Fruit fly (Drosophila melanogaster) whole organism, embryonic: Measurements from ENCODE around the gene BTBD9.

Source experiments
- Bgb ChIP-seq: fragments of 200-800 bp; sonication (Bioruptor generic); IDR thresholded peaks from 2 replicates; pipeline ENCODE4 v1.3.6; 2022; ENCODE audit warnings: missing biosample characterization, missing genetic modification characterization; ENCODE audit not compliant: partially characterized antibody
- CG10147 ChIP-seq: fragments of 200-800 bp; sonication (Bioruptor generic); optimal IDR thresholded peaks from 2 replicates; lab custom pipeline; 2019; ENCODE audit warnings: missing biosample characterization, mild to moderate bottlenecking, missing genetic modification characterization, moderate library complexity
- CG10366 ChIP-seq: fragments of 200-800 bp; sonication (Bioruptor generic); IDR thresholded peaks from 2 replicates; pipeline ENCODE4 v1.3.6; 2022; ENCODE audit warnings: missing biosample characterization, missing genetic modification characterization
- CG10654 ChIP-seq: fragments of 200-800 bp; sonication (Bioruptor generic); optimal IDR thresholded peaks from 2 replicates; lab custom pipeline; 2016; ENCODE audit warnings: missing biosample characterization, missing genetic modification characterization
- CG10979 ChIP-seq: fragments of 200-800 bp; sonication (Bioruptor generic); optimal IDR thresholded peaks from 2 replicates; lab custom pipeline; 2018; ENCODE audit warnings: missing biosample characterization, mild to moderate bottlenecking, missing genetic modification characterization, moderate library complexity
- CG12104 ChIP-seq: fragments of 200-800 bp; sonication (Bioruptor generic); optimal IDR thresholded peaks from 3 replicates; lab custom pipeline; 2016; ENCODE audit warnings: missing biosample characterization, missing genetic modification characterization
- CG12299 ChIP-seq: fragments of 200-800 bp; sonication (Bioruptor generic); optimal IDR thresholded peaks from 2 replicates; lab custom pipeline; 2018; ENCODE audit warnings: missing biosample characterization, mild to moderate bottlenecking, missing genetic modification characterization
- CG13894 ChIP-seq: fragments of 200-800 bp; sonication (Bioruptor generic); optimal IDR thresholded peaks from 3 replicates; lab custom pipeline; 2018; ENCODE audit warnings: missing biosample characterization, mild to moderate bottlenecking, missing genetic modification characterization, moderate library complexity
- CG14441 ChIP-seq: fragments of 200-800 bp; sonication (Bioruptor generic); IDR thresholded peaks from 2 replicates; pipeline ENCODE4 v1.3.6; 2022; ENCODE audit warnings: missing biosample characterization, missing genetic modification characterization
- CG15696 ChIP-seq: fragments of 200-800 bp; sonication (Bioruptor generic); optimal IDR thresholded peaks from 2 replicates; lab custom pipeline; 2019; ENCODE audit warnings: missing biosample characterization, mild to moderate bottlenecking, missing genetic modification characterization, moderate library complexity
- CG2129 ChIP-seq: fragments of 200-800 bp; sonication (Bioruptor generic); IDR thresholded peaks from 2 replicates; pipeline ENCODE4 v1.3.6; 2022; ENCODE audit warnings: missing biosample characterization, missing genetic modification characterization; ENCODE audit not compliant: partially characterized antibody
- CG3065 ChIP-seq: fragments of 200-800 bp; sonication (Bioruptor generic); optimal IDR thresholded peaks from 2 replicates; lab custom pipeline; 2016; ENCODE audit warnings: missing biosample characterization, missing genetic modification characterization
- CG31224 ChIP-seq: fragments of 200-800 bp; sonication (Bioruptor generic); IDR thresholded peaks from 2 replicates; pipeline ENCODE4 v1.3.6; 2022; ENCODE audit warnings: missing biosample characterization, missing genetic modification characterization
- CG3281 ChIP-seq: fragments of 200-800 bp; sonication (Bioruptor generic); optimal IDR thresholded peaks from 3 replicates; lab custom pipeline; 2017; ENCODE audit warnings: missing biosample characterization, mild to moderate bottlenecking, missing genetic modification characterization
- CG4820 ChIP-seq: fragments of 200-800 bp; sonication (Bioruptor generic); optimal IDR thresholded peaks from 3 replicates; lab custom pipeline; 2016; ENCODE audit warnings: missing biosample characterization, missing genetic modification characterization
- CG5953 ChIP-seq: fragments of 200-800 bp; sonication (Bioruptor generic); IDR thresholded peaks from 2 replicates; pipeline ENCODE4 v1.3.6; 2022; ENCODE audit warnings: missing biosample characterization, missing genetic modification characterization
- CG7357 ChIP-seq: fragments of 200-800 bp; sonication (Bioruptor generic); IDR thresholded peaks from 3 replicates; pipeline ENCODE4 v1.3.6; 2022; ENCODE audit warnings: missing biosample characterization, missing genetic modification characterization
- CG8388 ChIP-seq: fragments of 200-800 bp; sonication (Bioruptor generic); optimal IDR thresholded peaks from 2 replicates; lab custom pipeline; 2019; ENCODE audit warnings: missing biosample characterization, mild to moderate bottlenecking, missing genetic modification characterization, moderate library complexity
- CkIIα-i1 ChIP-seq: fragments of 200-800 bp; sonication (Bioruptor generic); IDR thresholded peaks from 2 replicates; pipeline ENCODE4 v1.3.6; 2022; ENCODE audit warnings: missing biosample characterization, missing genetic modification characterization
- HLH3B ChIP-seq: fragments of 200-800 bp; sonication (Bioruptor generic); IDR thresholded peaks from 2 replicates; pipeline ENCODE4 v1.3.6; 2022; ENCODE audit warnings: missing biosample characterization, missing genetic modification characterization
- HLH54F ChIP-seq: fragments of 200-800 bp; sonication (Bioruptor generic); optimal IDR thresholded peaks from 3 replicates; lab custom pipeline; 2016; ENCODE audit warnings: missing biosample characterization, missing genetic modification characterization
- Mrtf ChIP-seq: fragments of 200-800 bp; sonication (Bioruptor generic); IDR thresholded peaks from 3 replicates; pipeline ENCODE4 v1.3.6; 2022; ENCODE audit warnings: missing biosample characterization, missing genetic modification characterization
- NC2β ChIP-seq: fragments of 200-800 bp; sonication (Bioruptor generic); optimal IDR thresholded peaks from 2 replicates; lab custom pipeline; 2016; ENCODE audit warnings: missing biosample characterization, missing genetic modification characterization
- Oaz ChIP-seq: fragments of 200-800 bp; sonication (Bioruptor generic); IDR thresholded peaks from 2 replicates; pipeline ENCODE4 v1.3.6; 2022; ENCODE audit warnings: missing biosample characterization, missing genetic modification characterization
- Six4 ChIP-seq: fragments of 200-800 bp; sonication (Bioruptor generic); optimal IDR thresholded peaks from 2 replicates; lab custom pipeline; 2016; ENCODE audit warnings: missing biosample characterization, missing genetic modification characterization
- Sox100B ChIP-seq: fragments of 200-800 bp; sonication (Bioruptor generic); optimal IDR thresholded peaks from 3 replicates; lab custom pipeline; 2018; ENCODE audit warnings: missing biosample characterization, mild to moderate bottlenecking, missing genetic modification characterization
- Spps ChIP-seq: fragments of 200-800 bp; sonication (Bioruptor generic); optimal IDR thresholded peaks from 2 replicates; lab custom pipeline; 2018; ENCODE audit warnings: missing biosample characterization, mild to moderate bottlenecking, missing genetic modification characterization
- Vsx1 ChIP-seq: fragments of 200-800 bp; sonication (Bioruptor generic); optimal IDR thresholded peaks from 2 replicates; lab custom pipeline; 2017; ENCODE audit warnings: missing biosample characterization, mild to moderate bottlenecking, missing genetic modification characterization, missing genetic modification reagents
- ac ChIP-seq: fragments of 200-800 bp; sonication (Bioruptor generic); optimal IDR thresholded peaks from 3 replicates; lab custom pipeline; 2017; ENCODE audit warnings: missing biosample characterization, mild to moderate bottlenecking, missing genetic modification characterization
- bsh ChIP-seq, 2 experiments: fragments of 200-800 bp; sonication (Bioruptor generic); optimal IDR thresholded peaks; 2 replicates each; lab custom pipeline; 2017 to 2018; ENCODE audit warnings: mild to moderate bottlenecking in 2 of 2, missing biosample characterization in 2 of 2, missing genetic modification characterization in 2 of 2, moderate library complexity in 1 of 2
- corto ChIP-seq: fragments of 200-800 bp; sonication (Bioruptor generic); optimal IDR thresholded peaks from 2 replicates; lab custom pipeline; 2016; ENCODE audit warnings: missing biosample characterization, mild to moderate bottlenecking, missing genetic modification characterization, moderate library complexity
- h ChIP-seq: fragments of >200 bp; optimal IDR thresholded peaks from 2 replicates; lab custom pipeline; 2017
- her ChIP-seq: fragments of 200-800 bp; sonication (Bioruptor generic); optimal IDR thresholded peaks from 2 replicates; lab custom pipeline; 2016; ENCODE audit warnings: missing biosample characterization, missing genetic modification characterization
- insv ChIP-seq, 2 experiments: fragments of 200-800 bp; sonication (Bioruptor generic); optimal IDR thresholded peaks; 3 replicates each; lab custom pipeline; 2016 to 2018; ENCODE audit warnings: missing biosample characterization in 2 of 2, missing genetic modification characterization in 2 of 2
- kni ChIP-seq: fragments of 200-800 bp; sonication (Bioruptor generic); optimal IDR thresholded peaks from 3 replicates; lab custom pipeline; 2017; ENCODE audit warnings: mild to moderate bottlenecking, missing biosample characterization, missing genetic modification reagents, missing genetic modification characterization
- nom ChIP-seq: fragments of 200-800 bp; sonication (Bioruptor generic); optimal IDR thresholded peaks from 2 replicates; lab custom pipeline; 2017; ENCODE audit warnings: missing biosample characterization, missing genetic modification characterization, mild to moderate bottlenecking, moderate library complexity, missing genetic modification reagents
- onecut ChIP-seq: fragments of 200-800 bp; sonication (Bioruptor generic); IDR thresholded peaks from 2 replicates; pipeline ENCODE4 v1.3.6; 2022; ENCODE audit warnings: missing biosample characterization, missing genetic modification characterization
- org-1 ChIP-seq: fragments of 200-800 bp; sonication (Bioruptor generic); optimal IDR thresholded peaks from 2 replicates; lab custom pipeline; 2017; ENCODE audit warnings: missing biosample characterization, missing genetic modification characterization
- pan ChIP-seq, 4 experiments: fragments of >200 bp in 3 of 4; fragments of 200-800 bp in 1 of 4; sonication (Bioruptor generic) in 1 of 4; optimal IDR thresholded peaks in 3 of 4; IDR thresholded peaks in 1 of 4; 2 replicates each; pipeline versions ENCODE4 v1.3.6 to Lab custom; 2017 to 2022; ENCODE audit warnings: missing biosample characterization in 2 of 4, missing genetic modification characterization in 2 of 4, mixed read lengths in 1 of 4
- pb ChIP-seq: fragments of 200-800 bp; sonication (Bioruptor generic); optimal IDR thresholded peaks from 3 replicates; lab custom pipeline; 2016; ENCODE audit warnings: missing biosample characterization, missing genetic modification characterization
- pho ChIP-seq: fragments of 200-800 bp; sonication (Bioruptor generic); optimal IDR thresholded peaks from 2 replicates; lab custom pipeline; 2016; ENCODE audit warnings: missing biosample characterization, missing genetic modification characterization
- salm ChIP-seq: fragments of 200-800 bp; sonication (Bioruptor generic); optimal IDR thresholded peaks from 2 replicates; lab custom pipeline; 2018; ENCODE audit warnings: missing biosample characterization, mild to moderate bottlenecking, missing genetic modification characterization
- sc ChIP-seq, 3 experiments: fragments of >200 bp in 2 of 3; fragments of 200-800 bp in 1 of 3; sonication (Bioruptor generic) in 1 of 3; optimal IDR thresholded peaks; 2 replicates in 2 of 3; 3 replicates in 1 of 3; lab custom pipeline; 2017; ENCODE audit warnings: mild to moderate bottlenecking in 1 of 3, missing biosample characterization in 1 of 3, missing genetic modification characterization in 1 of 3, missing genetic modification reagents in 1 of 3
- ssp ChIP-seq: fragments of 200-800 bp; sonication (Bioruptor generic); IDR thresholded peaks from 2 replicates; pipeline ENCODE4 v1.3.6; 2022; ENCODE audit warnings: missing biosample characterization, missing genetic modification characterization
- stwl ChIP-seq: fragments of 200-800 bp; sonication (Bioruptor generic); optimal IDR thresholded peaks from 3 replicates; lab custom pipeline; 2018; ENCODE audit warnings: missing biosample characterization, mild to moderate bottlenecking, missing genetic modification characterization, moderate library complexity
- tll ChIP-seq, 2 experiments: fragments of 200-800 bp in 1 of 2; fragments of >200 bp in 1 of 2; sonication (Bioruptor generic) in 1 of 2; optimal IDR thresholded peaks; 2 replicates each; lab custom pipeline; 2017 to 2019; ENCODE audit warnings: missing biosample characterization in 2 of 2, missing genetic modification characterization in 2 of 2, mild to moderate bottlenecking in 1 of 2, moderate library complexity in 1 of 2
- unc-4 ChIP-seq: fragments of 200-800 bp; sonication (Bioruptor generic); IDR thresholded peaks from 2 replicates; pipeline ENCODE4 v1.3.6; 2022; ENCODE audit warnings: missing biosample characterization, missing genetic modification characterization; ENCODE audit not compliant: partially characterized antibody

Gene BTBD9

DNA sequence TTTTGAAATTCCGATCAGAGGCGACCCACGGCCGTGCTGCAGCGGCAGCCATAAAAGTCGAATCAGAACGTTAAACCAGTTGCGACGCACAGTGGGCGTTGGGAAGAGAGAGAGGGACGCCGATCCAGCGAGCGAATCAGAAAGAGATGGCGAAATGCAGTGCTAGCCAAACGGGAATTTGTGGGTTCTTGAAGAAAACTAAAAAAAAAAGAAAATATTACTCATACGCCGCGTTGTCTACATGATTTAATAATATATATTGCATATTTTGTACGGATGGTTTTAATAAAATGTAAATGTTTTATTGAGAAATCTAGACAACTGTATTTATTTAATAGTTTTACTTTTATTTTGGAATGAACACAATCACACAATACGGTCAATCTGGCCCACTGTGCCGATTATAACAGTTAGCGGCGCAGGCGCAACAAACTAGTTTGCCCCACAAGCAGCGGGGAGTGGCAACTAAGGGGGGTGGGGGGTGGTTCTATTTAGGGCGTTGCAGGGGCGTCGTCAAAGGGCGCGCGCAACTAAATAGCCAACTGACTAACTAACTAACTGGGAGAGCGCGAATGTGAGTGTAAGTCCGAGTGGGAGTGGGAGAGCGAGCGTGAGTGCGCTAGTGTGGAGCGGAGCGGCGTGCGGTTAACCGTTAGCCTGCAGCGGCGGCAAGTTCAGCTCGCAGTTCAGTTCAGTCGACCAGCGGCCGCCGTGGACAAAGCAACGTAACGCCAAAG lies 3.7 kb downstream of the BTBD9 start, which contains the start of gene CG15211 (continued):
- TF ChIP-seq sc (optimal IDR thresholded peaks at IDR 0.05; lab: Kevin White, UChicago) = no peak
- TF ChIP-seq sc (GFP tag; optimal IDR thresholded peaks at IDR 0.05; lab: Kevin White, UChicago) = peak; percentile 66
- peak; percentile 75 for TF ChIP-seq nom (GFP tag; lab: Kevin White, UChicago)
- no peak for TF ChIP-seq HLH54F (GFP tag; lab: Kevin White, UChicago)
- TF ChIP-seq pho (GFP tag; lab: Kevin White, UChicago) = no peak
- peak; percentile 88 for TF ChIP-seq CG10979
- TF ChIP-seq CG2129 (GFP tag; lab: Robert Waterston, UW) = no peak
- peak; percentile 46; the same call in 1 of the 2 replicates for TF ChIP-seq onecut (GFP tag; lab: Robert Waterston, UW)
- TF ChIP-seq CG31224 = peak; percentile 64
- TF ChIP-seq CG10654 = peak; percentile 53
- TF ChIP-seq CG13894 (tag; lab: Kevin White, UChicago) = no peak
- TF ChIP-seq CG12299 (tag; lab: Kevin White, UChicago) = peak; percentile 68
- TF ChIP-seq pan (optimal IDR thresholded peaks at IDR 0.05; lab: Kevin White, UChicago) = no peak
- TF ChIP-seq pan (GFP tag; optimal IDR thresholded peaks at IDR 0.05 in 1 of 2, IDR thresholded peaks at IDR 0.05 in 1 of 2) = peak in 1 of 2 experiments; percentile 63
- TF ChIP-seq tll (GFP tag; optimal IDR thresholded peaks at IDR 0.05; lab: Kevin White, UChicago) = no peak
- TF ChIP-seq CG14441 = peak; percentile 54; the same call in 1 of the 2 replicates
- no peak for TF ChIP-seq pb (GFP tag; lab: Kevin White, UChicago)
- peak; percentile 49 for TF ChIP-seq ssp (GFP tag; lab: Robert Waterston, UW)
- TF ChIP-seq ac = no peak
- TF ChIP-seq CG7357 = peak; percentile 19; the same call in 1 of the 3 replicates
- no peak for TF ChIP-seq h (lab: Kevin White, UChicago)
- peak; percentile 62 for TF ChIP-seq Spps (tag; lab: Kevin White, UChicago)
- peak; percentile 85 for TF ChIP-seq Sox100B (GFP tag; lab: Kevin White, UChicago)
- peak; percentile 81 to 91 for TF ChIP-seq bsh (GFP tag; optimal IDR thresholded peaks at IDR 0.05; lab: Kevin White, UChicago)
- peak; percentile 58 for TF ChIP-seq CG10147 (GFP tag; lab: Kevin White, UChicago)
- TF ChIP-seq CG3065 = peak; percentile 4
- no peak for TF ChIP-seq her (GFP tag; lab: Kevin White, UChicago)
- peak; percentile 40 for TF ChIP-seq CG12104
- TF ChIP-seq salm (tag; lab: Kevin White, UChicago) = peak; percentile 47
- no peak for TF ChIP-seq corto
- peak; percentile 22 for TF ChIP-seq CG15696 (tag; lab: Kevin White, UChicago)
- no peak for TF ChIP-seq unc-4 (GFP tag; lab: Robert Waterston, UW)
- TF ChIP-seq CkIIα-i1 (GFP tag; lab: Robert Waterston, UW) = no peak
- peak; percentile 72 for TF ChIP-seq CG4820 (GFP tag; lab: Kevin White, UChicago)
- peak; percentile 42; the same call in 1 of the 2 replicates for TF ChIP-seq Bgb
- TF ChIP-seq Mrtf (GFP tag; lab: Robert Waterston, UW) = 0 out of 3 replicates have a peak, but pooled peaks have one; percentile 30
- peak; percentile 41 for TF ChIP-seq CG3281 (GFP tag; lab: Kevin White, UChicago)
- peak; percentile 56 for TF ChIP-seq org-1 (GFP tag; lab: Kevin White, UChicago)
- TF ChIP-seq CG10366 (GFP tag; lab: Robert Waterston, UW) = peak; percentile 41
- peak; percentile 91 for TF ChIP-seq kni (GFP tag; lab: Kevin White, UChicago)
- TF ChIP-seq CG5953 (GFP tag; lab: Robert Waterston, UW) = no peak
- TF ChIP-seq NC2β (GFP tag; lab: Kevin White, UChicago) = no peak
- TF ChIP-seq CG8388 (GFP tag; lab: Kevin White, UChicago) = peak; percentile 81
- no peak for TF ChIP-seq stwl (tag; lab: Kevin White, UChicago)
- TF ChIP-seq Vsx1 = no peak
- peak; percentile 55 for TF ChIP-seq Six4 (GFP tag; lab: Kevin White, UChicago)
- peak; percentile 68; the same call in 1 of the 2 replicates for TF ChIP-seq HLH3B
- 0 out of 2 replicates have a peak, but pooled peaks have one; percentile 51 for TF ChIP-seq Oaz
- TF ChIP-seq insv (GFP tag; optimal IDR thresholded peaks at IDR 0.05; lab: Kevin White, UChicago) = peak; percentile 25 to 89
